Worm (Caenorhabditis elegans) whole organism, L3 larva: ENCODE results near the gene C02H6.3.

Source experiments
- ama-1 ChIP-seq: fragments of 150-350 bp; optimal IDR thresholded peaks from 2 replicates; lab custom pipeline; 2018
- elt-1 ChIP-seq: fragments of 150-350 bp; optimal IDR thresholded peaks from 2 replicates; lab custom pipeline; 2014; ENCODE audit warnings: missing biosample characterization, missing genetic modification characterization
- elt-3 ChIP-seq, 3 experiments: fragments of 150-350 bp in 1 of 3; sonication (generic microtip) in 2 of 3; optimal IDR thresholded peaks; 2 replicates in 2 of 3; 4 replicates in 1 of 3; lab custom pipeline; 2014 to 2017; ENCODE audit warnings: missing biosample characterization in 3 of 3, missing genetic modification characterization in 3 of 3
- fkh-10 ChIP-seq: sonication (generic microtip); optimal IDR thresholded peaks from 2 replicates; lab custom pipeline; 2017; ENCODE audit warnings: missing biosample characterization, missing genetic modification reagents, missing genetic modification characterization
- zag-1 ChIP-seq: fragments of 150-350 bp; optimal IDR thresholded peaks from 2 replicates; lab custom pipeline; 2014; ENCODE audit warnings: missing biosample characterization, missing genetic modification characterization

ce11 chrV:7417018-7417716 lies 29.5 kb upstream of the C02H6.3 start, which contains the start of gene srw-67:
- TF ChIP-seq elt-1 (tag; lab: Kevin White, UChicago) = no peak
- no peak for TF ChIP-seq zag-1 (tag; lab: Kevin White, UChicago)
- no peak for TF ChIP-seq ama-1 (lab: Kevin White, UChicago)
- no peak for TF ChIP-seq elt-3 (tag; optimal IDR thresholded peaks at IDR 0.05; lab: Kevin White, UChicago)
- TF ChIP-seq fkh-10 = no peak
